Fruit fly (Drosophila melanogaster) whole organism, pupa: Measurements from ENCODE around the gene CG8952.

Experiments used
- CG10348 ChIP-seq: fragments of 200-800 bp; sonication (Bioruptor generic); IDR thresholded peaks from 2 replicates; pipeline ENCODE4 v1.3.6; 2022; ENCODE audit warnings: missing biosample characterization, missing genetic modification characterization
- CG12605 ChIP-seq: fragments of 200-800 bp; sonication (Bioruptor generic); IDR thresholded peaks from 2 replicates; pipeline ENCODE4 v1.3.6; 2022; ENCODE audit warnings: missing biosample characterization, missing genetic modification characterization
- CG13204 ChIP-seq: fragments of 200-800 bp; sonication (Bioruptor generic); optimal IDR thresholded peaks from 2 replicates; lab custom pipeline; 2018; ENCODE audit warnings: missing biosample characterization, mild to moderate bottlenecking, missing genetic modification characterization, moderate library complexity
- CG14655 ChIP-seq: fragments of 200-800 bp; sonication (Bioruptor generic); optimal IDR thresholded peaks from 3 replicates; lab custom pipeline; 2017; ENCODE audit warnings: mild to moderate bottlenecking, missing biosample characterization, missing genetic modification reagents, missing genetic modification characterization
- CG15710 ChIP-seq: fragments of 200-800 bp; sonication (Bioruptor generic); optimal IDR thresholded peaks from 2 replicates; lab custom pipeline; 2018; ENCODE audit warnings: missing biosample characterization, mild to moderate bottlenecking, missing genetic modification characterization, moderate library complexity
- CG17806 ChIP-seq: fragments of 200-800 bp; sonication (Bioruptor generic); optimal IDR thresholded peaks from 2 replicates; lab custom pipeline; 2018; ENCODE audit warnings: missing biosample characterization, mild to moderate bottlenecking, missing genetic modification characterization, moderate library complexity
- CG32121 ChIP-seq: fragments of 200-800 bp; sonication (Bioruptor generic); IDR thresholded peaks from 2 replicates; pipeline ENCODE4 v1.3.6; 2022; ENCODE audit warnings: missing biosample characterization, missing genetic modification characterization
- CG34367 ChIP-seq: fragments of 200-800 bp; sonication (Bioruptor generic); optimal IDR thresholded peaks from 2 replicates; lab custom pipeline; 2018; ENCODE audit warnings: missing biosample characterization, mild to moderate bottlenecking, missing genetic modification characterization
- CG4496 ChIP-seq: fragments of 200-800 bp; sonication (Bioruptor generic); IDR thresholded peaks from 3 replicates; pipeline ENCODE4 v1.3.6; 2022; ENCODE audit warnings: missing biosample characterization, missing genetic modification characterization
- CG8159 ChIP-seq: fragments of 200-800 bp; sonication (Bioruptor generic); optimal IDR thresholded peaks from 3 replicates; lab custom pipeline; 2018; ENCODE audit warnings: missing biosample characterization, mild to moderate bottlenecking, missing genetic modification characterization, moderate library complexity
- CG8301 ChIP-seq: fragments of 200-800 bp; sonication (Bioruptor generic); optimal IDR thresholded peaks from 2 replicates; lab custom pipeline; 2018; ENCODE audit warnings: missing biosample characterization, mild to moderate bottlenecking, missing genetic modification characterization
- CG9948 ChIP-seq: fragments of 200-800 bp; sonication (Bioruptor generic); optimal IDR thresholded peaks from 2 replicates; lab custom pipeline; 2018; ENCODE audit warnings: missing biosample characterization, mild to moderate bottlenecking, missing genetic modification characterization, moderate library complexity
- D1 ChIP-seq: fragments of 200-800 bp; sonication (Bioruptor generic); optimal IDR thresholded peaks from 2 replicates; lab custom pipeline; 2018; ENCODE audit warnings: missing biosample characterization, mild to moderate bottlenecking, missing genetic modification characterization, moderate library complexity
- EcR ChIP-seq: fragments of 200-800 bp; sonication (Bioruptor generic); optimal IDR thresholded peaks from 3 replicates; lab custom pipeline; 2019; ENCODE audit warnings: missing biosample characterization, missing genetic modification characterization, mild to moderate bottlenecking, moderate library complexity, missing genetic modification reagents
- Ets98B ChIP-seq: fragments of 200-800 bp; sonication (Bioruptor generic); IDR thresholded peaks from 2 replicates; pipeline ENCODE4 v1.3.6; 2022; ENCODE audit warnings: missing biosample characterization, missing genetic modification characterization
- Pif1A ChIP-seq: fragments of 200-800 bp; sonication (Bioruptor generic); optimal IDR thresholded peaks from 3 replicates; lab custom pipeline; 2016; ENCODE audit warnings: missing biosample characterization, missing genetic modification characterization
- Pif1B ChIP-seq: fragments of 200-800 bp; sonication (Bioruptor generic); optimal IDR thresholded peaks from 3 replicates; lab custom pipeline; 2016; ENCODE audit warnings: missing biosample characterization, missing genetic modification characterization
- Snoo ChIP-seq: fragments of 200-800 bp; sonication (Bioruptor generic); optimal IDR thresholded peaks from 3 replicates; lab custom pipeline; 2017; ENCODE audit warnings: missing biosample characterization, mild to moderate bottlenecking, missing genetic modification characterization, inconsistent platforms
- fd96Ca ChIP-seq: fragments of 200-800 bp; sonication (Bioruptor generic); IDR thresholded peaks from 3 replicates; pipeline ENCODE4 v1.3.6; 2022; ENCODE audit warnings: missing biosample characterization, missing genetic modification characterization
- gl ChIP-seq: fragments of 200-800 bp; sonication (Bioruptor generic); optimal IDR thresholded peaks from 2 replicates; lab custom pipeline; 2018; ENCODE audit warnings: missing biosample characterization, mild to moderate bottlenecking, missing genetic modification characterization
- rn ChIP-seq: fragments of 200-800 bp; sonication (Bioruptor generic); IDR thresholded peaks from 2 replicates; pipeline ENCODE4 v1.3.6; 2022; ENCODE audit warnings: missing biosample characterization, missing genetic modification characterization

The CG8952 gene

DNA sequence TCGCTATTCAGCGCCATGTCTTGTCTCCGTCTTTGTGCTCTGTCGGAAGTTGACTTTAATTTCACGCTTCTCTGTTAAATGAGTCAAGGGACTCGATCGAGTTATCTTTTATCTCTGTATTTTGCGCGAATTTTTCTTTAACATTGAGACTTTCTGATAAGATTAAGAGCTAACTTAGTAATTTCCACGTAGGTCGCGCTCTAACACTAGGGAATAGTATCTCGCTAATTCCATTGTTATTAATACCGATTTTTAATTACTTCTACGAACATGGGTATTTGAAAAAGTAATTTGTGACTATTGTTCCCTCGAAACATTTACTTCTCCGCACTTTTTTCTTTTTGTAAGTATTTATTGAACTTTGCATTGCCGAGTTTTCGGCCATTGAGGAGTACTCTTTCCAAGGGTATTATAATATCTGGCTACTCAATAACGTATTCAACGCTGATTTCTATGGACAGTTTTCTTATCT is at the start of gene CG8952:
Gene CG8952, minus strand, starts transcription at position 51 of the 472 bp plus-strand sequence.
- TF ChIP-seq CG10348 (no peak), Ets98B (GFP tag; lab: Robert Waterston, UW) (no peak), CG34367 (tag; lab: Kevin White, UChicago) (no peak), CG8301 (tag; lab: Kevin White, UChicago) (no peak), Pif1B (GFP tag; lab: Kevin White, UChicago) (no peak), EcR (GFP tag; lab: Kevin White, UChicago) (no peak), CG13204 (no peak), CG8159 (tag; lab: Kevin White, UChicago) (no peak), fd96Ca (GFP tag; lab: Robert Waterston, UW) (no peak), CG17806 (tag; lab: Kevin White, UChicago) (no peak), Snoo (tag; lab: Kevin White, UChicago) (no peak), CG4496 (GFP tag; lab: Robert Waterston, UW) (no peak), CG15710 (tag; lab: Kevin White, UChicago) (no peak), D1 (tag; lab: Kevin White, UChicago) (no peak), CG32121 (no peak), gl (tag; lab: Kevin White, UChicago) (no peak), CG14655 (GFP tag; lab: Kevin White, UChicago) (no peak), Pif1A (no peak)

DNA sequence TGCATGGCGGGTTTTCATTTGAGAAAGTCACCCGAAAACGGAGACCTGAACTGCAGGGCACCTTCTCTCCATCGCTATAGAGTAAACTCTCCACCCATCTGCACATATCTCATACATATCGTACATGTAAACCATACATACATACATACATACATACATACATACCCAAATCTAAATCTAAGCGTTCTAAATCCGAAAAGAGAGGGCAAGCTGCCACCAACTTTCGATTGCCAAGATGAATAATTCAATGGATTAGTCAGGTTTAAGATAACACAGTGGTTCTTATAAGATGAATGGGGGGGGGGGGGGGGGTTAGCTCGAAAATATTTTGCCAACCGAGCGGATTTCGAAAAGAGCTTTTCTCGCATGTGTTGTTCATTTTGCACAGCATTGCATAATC is 48.2 kb upstream of the CG8952 start:
- TF ChIP-seq gl (tag; lab: Kevin White, UChicago) (no peak), Pif1A (no peak), CG10348 (no peak), CG12605 (no peak), Snoo (tag; lab: Kevin White, UChicago) (no peak), CG13204 (no peak), Ets98B (GFP tag; lab: Robert Waterston, UW) (no peak), Pif1B (GFP tag; lab: Kevin White, UChicago) (no peak), CG8301 (tag; lab: Kevin White, UChicago) (no peak), D1 (tag; lab: Kevin White, UChicago) (no peak), CG9948 (tag; lab: Kevin White, UChicago) (no peak), CG4496 (GFP tag; lab: Robert Waterston, UW) (no peak), CG14655 (GFP tag; lab: Kevin White, UChicago) (no peak), CG32121 (no peak), EcR (GFP tag; lab: Kevin White, UChicago) (no peak), CG8159 (tag; lab: Kevin White, UChicago) (no peak), CG17806 (tag; lab: Kevin White, UChicago) (no peak), CG34367 (tag; lab: Kevin White, UChicago) (no peak), fd96Ca (GFP tag; lab: Robert Waterston, UW) (no peak)

DNA sequence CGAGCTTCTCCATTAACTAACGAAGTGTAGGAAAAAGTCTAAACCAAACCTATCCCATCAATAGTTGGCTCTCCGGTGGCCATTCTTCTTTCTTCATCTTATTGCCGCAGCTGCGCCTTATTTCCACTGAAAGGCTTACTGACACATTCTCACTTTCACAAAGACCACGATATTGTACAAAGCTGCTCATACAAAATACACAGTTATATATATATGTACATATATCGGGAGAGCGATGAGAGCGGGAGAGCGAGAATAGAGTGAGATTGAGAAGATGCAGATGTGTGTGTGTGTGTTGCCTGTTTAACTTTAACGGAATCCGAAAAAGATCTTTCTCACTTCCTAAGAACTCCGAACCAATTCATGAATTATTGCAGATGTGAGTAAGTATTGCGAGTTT is 47.0 kb upstream of the CG8952 start:
- TF ChIP-seq CG17806 (tag; lab: Kevin White, UChicago) (no peak), CG15710 (tag; lab: Kevin White, UChicago) (no peak), CG32121 (no peak), CG8301 (tag; lab: Kevin White, UChicago) (no peak), CG8159 (tag; lab: Kevin White, UChicago) (no peak), CG13204 (no peak), CG9948 (tag; lab: Kevin White, UChicago) (no peak), Ets98B (GFP tag; lab: Robert Waterston, UW) (no peak), gl (tag; lab: Kevin White, UChicago) (no peak), fd96Ca (GFP tag; lab: Robert Waterston, UW) (no peak), CG14655 (GFP tag; lab: Kevin White, UChicago) (no peak)

DNA sequence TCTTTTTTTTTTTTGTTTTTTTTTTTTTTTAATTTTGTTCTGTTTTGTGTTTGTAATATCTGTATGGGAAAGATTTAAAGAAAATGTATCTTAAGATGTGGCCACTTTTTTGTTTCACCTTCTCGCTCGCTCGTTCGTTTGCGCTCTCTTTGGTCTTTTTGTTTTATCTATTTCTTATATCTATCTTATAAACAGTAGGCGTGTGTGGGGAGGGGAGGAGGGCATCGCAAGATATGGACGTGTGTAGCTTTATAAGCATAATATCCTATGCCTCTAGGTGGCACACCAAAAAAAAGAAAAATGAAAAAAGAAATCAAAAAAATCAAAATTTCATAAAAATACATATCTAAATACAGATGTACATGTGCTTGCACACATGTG is 46.4 kb upstream of the CG8952 start:
- TF ChIP-seq Snoo (tag; lab: Kevin White, UChicago) = no peak
- peak; percentile 22; the same call in 1 of the 3 replicates for TF ChIP-seq CG4496 (GFP tag; lab: Robert Waterston, UW)
- TF ChIP-seq CG14655 (GFP tag; lab: Kevin White, UChicago) = peak; percentile 1

DNA sequence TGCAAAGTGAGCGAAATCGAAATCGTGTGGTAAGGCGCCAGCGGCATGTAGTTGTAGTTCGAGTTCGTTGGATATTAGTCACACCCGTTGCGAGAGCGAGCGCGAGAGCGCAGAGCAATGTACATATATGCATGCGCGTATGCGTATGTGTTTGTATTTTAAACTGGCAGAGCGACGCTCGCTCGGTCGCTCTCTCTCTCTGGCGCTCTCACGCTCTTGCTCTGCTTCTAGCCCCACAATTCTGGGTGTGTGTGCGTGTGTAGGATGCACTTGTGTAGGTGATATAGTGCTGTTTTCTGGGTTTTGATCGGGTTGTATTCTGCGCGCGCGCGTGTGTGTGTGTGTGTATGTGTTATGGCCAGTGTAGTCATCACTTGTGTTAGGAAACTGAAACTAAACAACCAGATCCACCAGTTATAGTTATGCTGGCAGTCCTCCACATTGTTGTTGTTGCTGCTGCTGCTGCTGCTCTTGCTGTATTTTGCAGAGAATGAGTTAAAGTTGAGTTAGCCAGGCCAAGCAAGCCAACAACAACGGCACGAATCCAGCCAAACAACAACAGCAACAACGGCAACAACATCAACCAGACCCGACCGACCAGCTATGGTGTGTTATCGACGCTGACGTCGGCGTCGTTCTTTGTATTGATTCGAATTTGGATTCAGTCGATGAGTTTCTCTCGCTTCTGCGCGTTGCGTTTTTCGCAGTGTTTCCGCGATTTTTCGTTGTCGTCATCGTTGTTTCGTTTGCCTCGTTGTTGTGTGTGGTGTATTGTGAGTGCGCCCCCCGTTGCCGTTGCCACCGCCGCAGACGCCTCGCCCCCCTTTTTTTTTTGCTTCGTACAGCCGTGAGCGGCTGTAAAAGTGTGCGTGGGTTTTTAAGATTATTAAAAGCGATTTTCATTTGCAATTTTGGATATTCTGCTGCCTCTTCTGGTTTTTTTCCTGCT is 45.7 kb upstream of the CG8952 start:
- TF ChIP-seq CG14655 (GFP tag; lab: Kevin White, UChicago) = no peak
- peak; percentile 71 for TF ChIP-seq CG4496 (GFP tag; lab: Robert Waterston, UW)
- no peak for TF ChIP-seq CG10348
- no peak for TF ChIP-seq gl (tag; lab: Kevin White, UChicago)
- TF ChIP-seq CG8159 (tag; lab: Kevin White, UChicago) = no peak
- no peak for TF ChIP-seq CG8301 (tag; lab: Kevin White, UChicago)
- peak; percentile 84 for TF ChIP-seq Ets98B (GFP tag; lab: Robert Waterston, UW)
- TF ChIP-seq CG12605 = peak; percentile 67
- no peak for TF ChIP-seq Snoo (tag; lab: Kevin White, UChicago)
- peak; percentile 47 for TF ChIP-seq Pif1B (GFP tag; lab: Kevin White, UChicago)
- TF ChIP-seq EcR (GFP tag; lab: Kevin White, UChicago) = peak; percentile 31
- no peak for TF ChIP-seq rn (GFP tag; lab: Robert Waterston, UW)
- peak; percentile 73; the same call in 1 of the 2 replicates for TF ChIP-seq CG32121
- TF ChIP-seq CG9948 (tag; lab: Kevin White, UChicago) = no peak
- peak; percentile 68 for TF ChIP-seq fd96Ca (GFP tag; lab: Robert Waterston, UW)
- no peak for TF ChIP-seq CG15710 (tag; lab: Kevin White, UChicago)
- TF ChIP-seq CG13204 = no peak
- no peak for TF ChIP-seq D1 (tag; lab: Kevin White, UChicago)
- no peak for TF ChIP-seq CG17806 (tag; lab: Kevin White, UChicago)
- TF ChIP-seq Pif1A = no peak
- TF ChIP-seq CG34367 (tag; lab: Kevin White, UChicago) = no peak
